Worm (Caenorhabditis elegans): ENCODE data around the gene F35H10.10.

ce11 chrIV:8301925-8302324 lies 10.8 kb downstream of the F35H10.10 start:
- no peak for TF ChIP-seq tlf-1 (GFP tag; optimal IDR thresholded peaks at IDR 0.05)
- no peak for TF ChIP-seq ZK185.1 (tag; optimal IDR thresholded peaks at IDR 0.05; ENCODE audit: poor library complexity, severe bottlenecking)
- no peak for TF ChIP-seq sea-2 (GFP tag; IDR thresholded peaks at IDR 0.05)
- TF ChIP-seq F49E8.2 (tag; optimal IDR thresholded peaks at IDR 0.05; ENCODE audit: insufficient read depth), result no peak
- TF ChIP-seq Y56A3A.18 (GFP tag; IDR thresholded peaks at IDR 0.05), result no peak
- TF ChIP-seq F57A8.1 (GFP tag; optimal IDR thresholded peaks at IDR 0.05), result no peak
- no peak for TF ChIP-seq hsf-1 (GFP tag; IDR thresholded peaks at IDR 0.05)
- TF ChIP-seq atf-7 (tag; optimal IDR thresholded peaks at IDR 0.05), result no peak

Data from whole organism, young adult.